Fruit fly (Drosophila melanogaster) whole organism, embryonic: Measurements from ENCODE around the gene CG13306.
A peak's percentile ranks its signal among the peaks of the same experiment; 100 is the strongest.

Source experiments
- Abd-B ChIP-seq: fragments of 200-800 bp; sonication (Bioruptor generic); optimal IDR thresholded peaks from 2 replicates; lab custom pipeline; 2018; ENCODE audit warnings: missing biosample characterization, mild to moderate bottlenecking, missing genetic modification characterization, moderate library complexity
- Atf-2 ChIP-seq: fragments of 200-800 bp; sonication (Bioruptor generic); optimal IDR thresholded peaks from 2 replicates; lab custom pipeline; 2016; ENCODE audit warnings: missing biosample characterization, missing genetic modification characterization
- CG10209 ChIP-seq: fragments of 200-800 bp; sonication (Bioruptor generic); optimal IDR thresholded peaks from 3 replicates; lab custom pipeline; 2017; ENCODE audit warnings: missing biosample characterization, mild to moderate bottlenecking, missing genetic modification characterization, missing genetic modification reagents
- CG11695 ChIP-seq: fragments of 200-800 bp; sonication (Bioruptor generic); IDR thresholded peaks from 3 replicates; pipeline ENCODE4 v1.3.6; 2022; ENCODE audit warnings: missing biosample characterization, missing genetic modification characterization
- CG12155 ChIP-seq: fragments of 200-800 bp; sonication (Bioruptor generic); optimal IDR thresholded peaks from 3 replicates; lab custom pipeline; 2016; ENCODE audit warnings: missing biosample characterization, missing genetic modification characterization
- CG12219 ChIP-seq: fragments of 200-800 bp; sonication (Bioruptor generic); optimal IDR thresholded peaks from 3 replicates; lab custom pipeline; 2018; ENCODE audit warnings: missing biosample characterization, mild to moderate bottlenecking, missing genetic modification characterization
- CG14710 ChIP-seq: fragments of 200-800 bp; sonication (Bioruptor generic); optimal IDR thresholded peaks from 3 replicates; lab custom pipeline; 2019; ENCODE audit warnings: missing biosample characterization, mild to moderate bottlenecking, missing genetic modification characterization, moderate library complexity
- CG15073 ChIP-seq: fragments of 200-800 bp; sonication (Bioruptor generic); optimal IDR thresholded peaks from 2 replicates; lab custom pipeline; 2016; ENCODE audit warnings: missing biosample characterization, missing genetic modification characterization
- CG15269 ChIP-seq: fragments of 200-800 bp; sonication (Bioruptor generic); optimal IDR thresholded peaks from 2 replicates; lab custom pipeline; 2018; ENCODE audit warnings: missing biosample characterization, mild to moderate bottlenecking, missing genetic modification characterization, moderate library complexity
- CG17612 ChIP-seq: fragments of 200-800 bp; sonication (Bioruptor generic); IDR thresholded peaks from 2 replicates; pipeline ENCODE4 v1.3.6; 2022; ENCODE audit warnings: missing biosample characterization, missing genetic modification characterization
- CG2116 ChIP-seq: fragments of 200-800 bp; sonication (Bioruptor generic); optimal IDR thresholded peaks from 3 replicates; lab custom pipeline; 2018; ENCODE audit warnings: missing biosample characterization, mild to moderate bottlenecking, missing genetic modification characterization
- CG3163 ChIP-seq: fragments of 200-800 bp; sonication (Bioruptor generic); optimal IDR thresholded peaks from 3 replicates; lab custom pipeline; 2016; ENCODE audit warnings: missing biosample characterization, missing genetic modification characterization
- CG32772 ChIP-seq: fragments of 200-800 bp; sonication (Bioruptor generic); IDR thresholded peaks from 2 replicates; pipeline ENCODE4 v1.3.6; 2022; ENCODE audit warnings: missing biosample characterization, missing genetic modification characterization
- CG3995 ChIP-seq: fragments of 200-800 bp; sonication (Bioruptor generic); optimal IDR thresholded peaks from 3 replicates; lab custom pipeline; 2016; ENCODE audit warnings: missing biosample characterization, missing genetic modification characterization
- CG4820 ChIP-seq: fragments of 200-800 bp; sonication (Bioruptor generic); optimal IDR thresholded peaks from 3 replicates; lab custom pipeline; 2016; ENCODE audit warnings: missing biosample characterization, missing genetic modification characterization
- CG5180 ChIP-seq: fragments of 200-800 bp; sonication (Bioruptor generic); optimal IDR thresholded peaks from 3 replicates; lab custom pipeline; 2017; ENCODE audit warnings: missing biosample characterization, missing genetic modification characterization, mild to moderate bottlenecking, moderate library complexity, missing genetic modification reagents
- CG5953 ChIP-seq: fragments of 200-800 bp; sonication (Bioruptor generic); IDR thresholded peaks from 2 replicates; pipeline ENCODE4 v1.3.6; 2022; ENCODE audit warnings: missing biosample characterization, missing genetic modification characterization
- CG6791 ChIP-seq: fragments of 200-800 bp; sonication (Bioruptor generic); IDR thresholded peaks from 3 replicates; pipeline ENCODE4 v1.3.6; 2022; ENCODE audit warnings: missing biosample characterization, missing genetic modification characterization; ENCODE audit not compliant: partially characterized antibody
- CHES-1-like ChIP-seq: fragments of 200-800 bp; sonication (Bioruptor generic); optimal IDR thresholded peaks from 2 replicates; lab custom pipeline; 2016; ENCODE audit warnings: missing biosample characterization, missing genetic modification characterization
- CoRest ChIP-seq: fragments of 200-800 bp; sonication (Bioruptor generic); optimal IDR thresholded peaks from 3 replicates; lab custom pipeline; 2018; ENCODE audit warnings: missing biosample characterization, mild to moderate bottlenecking, missing genetic modification characterization, moderate library complexity
- CrebB ChIP-seq: fragments of 200-800 bp; sonication (Bioruptor generic); optimal IDR thresholded peaks from 3 replicates; lab custom pipeline; 2018; ENCODE audit warnings: missing biosample characterization, mild to moderate bottlenecking, missing genetic modification characterization
- Dfd ChIP-seq, 2 experiments: fragments of >200 bp; optimal IDR thresholded peaks; 2 replicates each; lab custom pipeline; 2017; ENCODE audit warnings: missing biosample characterization in 2 of 2, missing genetic modification characterization in 2 of 2
- Dp ChIP-seq: fragments of 200-800 bp; sonication (Bioruptor generic); optimal IDR thresholded peaks from 2 replicates; lab custom pipeline; 2018; ENCODE audit warnings: missing biosample characterization, mild to moderate bottlenecking, missing genetic modification characterization, moderate library complexity
- Ets97D ChIP-seq: fragments of 200-800 bp; sonication (Bioruptor generic); optimal IDR thresholded peaks from 3 replicates; lab custom pipeline; 2016; ENCODE audit warnings: missing biosample characterization, missing genetic modification characterization
- Gug ChIP-seq: fragments of 200-800 bp; sonication (Bioruptor generic); IDR thresholded peaks from 4 replicates; pipeline ENCODE4 v1.3.6; 2022; ENCODE audit warnings: missing biosample characterization, missing genetic modification characterization
- HHEX ChIP-seq: fragments of 200-800 bp; sonication (Bioruptor generic); optimal IDR thresholded peaks from 3 replicates; lab custom pipeline; 2017; ENCODE audit warnings: missing biosample characterization, mild to moderate bottlenecking, missing genetic modification characterization, missing genetic modification reagents
- Hand ChIP-seq: fragments of 200-800 bp; sonication (Bioruptor generic); optimal IDR thresholded peaks from 2 replicates; lab custom pipeline; 2017; ENCODE audit warnings: mild to moderate bottlenecking, missing biosample characterization, missing genetic modification reagents, missing genetic modification characterization
- HmgZ ChIP-seq: fragments of 200-800 bp; sonication (Bioruptor generic); optimal IDR thresholded peaks from 2 replicates; lab custom pipeline; 2018; ENCODE audit warnings: missing biosample characterization, mild to moderate bottlenecking, missing genetic modification characterization
- Hmr ChIP-seq: fragments of 200-800 bp; sonication (Bioruptor generic); optimal IDR thresholded peaks from 3 replicates; lab custom pipeline; 2017; ENCODE audit warnings: mild to moderate bottlenecking, missing biosample characterization, missing genetic modification reagents, missing genetic modification characterization
- Lim3 ChIP-seq: fragments of 200-800 bp; sonication (Bioruptor generic); IDR thresholded peaks from 2 replicates; pipeline ENCODE4 v1.3.6; 2022; ENCODE audit warnings: missing biosample characterization, missing genetic modification characterization
- Lpt ChIP-seq: fragments of >200 bp; optimal IDR thresholded peaks from 2 replicates; lab custom pipeline; 2018; ENCODE audit warnings: missing biosample characterization, missing genetic modification characterization
- MESR4 ChIP-seq: fragments of 200-800 bp; sonication (Bioruptor generic); optimal IDR thresholded peaks from 2 replicates; lab custom pipeline; 2018; ENCODE audit warnings: missing biosample characterization, mild to moderate bottlenecking, missing genetic modification characterization, moderate library complexity
- Nf-YB ChIP-seq: fragments of 200-800 bp; sonication (Bioruptor generic); optimal IDR thresholded peaks from 3 replicates; lab custom pipeline; 2019; ENCODE audit warnings: missing biosample characterization, mild to moderate bottlenecking, missing genetic modification characterization, moderate library complexity
- Oli ChIP-seq: fragments of 200-800 bp; sonication (Bioruptor generic); optimal IDR thresholded peaks from 2 replicates; lab custom pipeline; 2018; ENCODE audit warnings: missing biosample characterization, mild to moderate bottlenecking, missing genetic modification characterization, moderate library complexity
- Opbp ChIP-seq: fragments of 200-800 bp; sonication (Bioruptor generic); IDR thresholded peaks from 3 replicates; pipeline ENCODE4 v1.3.6; 2022; ENCODE audit warnings: missing biosample characterization, missing genetic modification characterization; ENCODE audit not compliant: partially characterized antibody
- Tbp ChIP-seq: fragments of >200 bp; optimal IDR thresholded peaks from 2 replicates; lab custom pipeline; 2018; ENCODE audit warnings: missing biosample characterization, missing genetic modification characterization
- ase ChIP-seq: fragments of 200-800 bp; sonication (Bioruptor generic); IDR thresholded peaks from 3 replicates; pipeline ENCODE4 v1.3.6; 2022; ENCODE audit warnings: missing biosample characterization, missing genetic modification characterization
- corto ChIP-seq: fragments of 200-800 bp; sonication (Bioruptor generic); optimal IDR thresholded peaks from 2 replicates; lab custom pipeline; 2016; ENCODE audit warnings: missing biosample characterization, mild to moderate bottlenecking, missing genetic modification characterization, moderate library complexity
- exex ChIP-seq: fragments of 200-800 bp; sonication (Bioruptor generic); optimal IDR thresholded peaks from 4 replicates; lab custom pipeline; 2018; ENCODE audit warnings: missing biosample characterization, mild to moderate bottlenecking, missing genetic modification characterization, moderate library complexity
- gcm ChIP-seq: fragments of 200-800 bp; sonication (Bioruptor generic); optimal IDR thresholded peaks from 2 replicates; lab custom pipeline; 2019; ENCODE audit warnings: missing biosample characterization, mild to moderate bottlenecking, missing genetic modification characterization, moderate library complexity
- gem ChIP-seq: fragments of 200-800 bp; sonication (Bioruptor generic); optimal IDR thresholded peaks from 2 replicates; lab custom pipeline; 2019; ENCODE audit warnings: missing biosample characterization, mild to moderate bottlenecking, missing genetic modification characterization, moderate library complexity
- inv ChIP-seq: fragments of 200-800 bp; sonication (Bioruptor generic); IDR thresholded peaks from 2 replicates; pipeline ENCODE4 v1.3.6; 2022; ENCODE audit warnings: missing biosample characterization, missing genetic modification characterization; ENCODE audit not compliant: partially characterized antibody
- lov ChIP-seq, 2 experiments: fragments of 200-800 bp in 1 of 2; fragments of >200 bp in 1 of 2; sonication (Bioruptor generic) in 1 of 2; IDR thresholded peaks in 1 of 2; optimal IDR thresholded peaks in 1 of 2; 2 replicates in 1 of 2; 3 replicates in 1 of 2; pipeline versions ENCODE4 v1.3.6 to Lab custom; 2017 to 2022; ENCODE audit warnings: missing biosample characterization in 1 of 2, missing genetic modification characterization in 1 of 2
- mirr ChIP-seq: fragments of 200-800 bp; sonication (Bioruptor generic); optimal IDR thresholded peaks from 3 replicates; lab custom pipeline; 2018; ENCODE audit warnings: missing biosample characterization, mild to moderate bottlenecking, missing genetic modification characterization
- mld ChIP-seq: fragments of 200-800 bp; sonication (Bioruptor generic); IDR thresholded peaks from 3 replicates; pipeline ENCODE4 v1.3.6; 2022; ENCODE audit warnings: missing biosample characterization, missing genetic modification characterization; ENCODE audit not compliant: partially characterized antibody
- pzg ChIP-seq: fragments of 200-800 bp; sonication (Bioruptor generic); optimal IDR thresholded peaks from 3 replicates; lab custom pipeline; 2018; ENCODE audit warnings: missing biosample characterization, mild to moderate bottlenecking, missing genetic modification characterization, moderate library complexity
- repo ChIP-seq: fragments of 200-800 bp; sonication (Bioruptor generic); optimal IDR thresholded peaks from 2 replicates; lab custom pipeline; 2016; ENCODE audit warnings: missing biosample characterization, missing genetic modification characterization
- schlank ChIP-seq: fragments of 200-800 bp; sonication (Bioruptor generic); optimal IDR thresholded peaks from 2 replicates; lab custom pipeline; 2018; ENCODE audit warnings: missing biosample characterization, mild to moderate bottlenecking, missing genetic modification characterization
- slou ChIP-seq: fragments of 200-800 bp; sonication (Bioruptor generic); optimal IDR thresholded peaks from 3 replicates; lab custom pipeline; 2016; ENCODE audit warnings: missing biosample characterization, missing genetic modification characterization
- ssp ChIP-seq: fragments of 200-800 bp; sonication (Bioruptor generic); IDR thresholded peaks from 2 replicates; pipeline ENCODE4 v1.3.6; 2022; ENCODE audit warnings: missing biosample characterization, missing genetic modification characterization

The CG13306 gene

DNA sequence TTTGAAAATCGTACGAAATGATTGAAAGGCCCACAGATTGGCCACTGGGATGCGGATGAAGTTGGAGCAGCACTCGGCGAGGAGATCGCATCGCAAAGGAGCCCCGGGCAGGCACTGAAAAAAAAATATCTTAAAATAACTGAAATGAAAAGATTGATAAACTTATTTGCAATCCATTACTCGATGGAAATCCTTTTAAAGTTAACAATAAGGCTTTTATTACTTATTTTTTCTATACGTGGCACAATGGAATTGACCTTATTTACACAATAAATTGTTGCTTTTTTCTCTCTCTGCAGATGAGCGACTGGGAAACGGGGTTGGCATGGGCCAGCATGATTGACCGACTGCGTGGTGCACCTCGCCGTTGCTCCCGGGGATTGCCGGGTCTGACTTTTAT lies 1.7 kb upstream of the CG13306 start (continued):
- TF ChIP-seq CG2116 (GFP tag; lab: Kevin White, UChicago): no peak
- TF ChIP-seq Tbp (GFP tag; lab: Kevin White, UChicago): no peak
- peak; percentile 57 for TF ChIP-seq CG32772 (GFP tag; lab: Robert Waterston, UW)
- TF ChIP-seq gcm (GFP tag; lab: Kevin White, UChicago): peak; percentile 48
- no peak for TF ChIP-seq CG12155 (GFP tag; lab: Kevin White, UChicago)
- TF ChIP-seq exex (tag; lab: Kevin White, UChicago): no peak
- no peak for TF ChIP-seq CG15073
- TF ChIP-seq Abd-B: peak; percentile 30
- no peak for TF ChIP-seq Nf-YB
- TF ChIP-seq ssp (GFP tag; lab: Robert Waterston, UW): peak; percentile 44
- TF ChIP-seq corto (GFP tag; lab: Kevin White, UChicago): no peak
- peak; percentile 50; the same call in 1 of the 3 replicates for TF ChIP-seq CG11695 (GFP tag; lab: Robert Waterston, UW)
- no peak for TF ChIP-seq Hmr (GFP tag; lab: Kevin White, UChicago)
- no peak for TF ChIP-seq Opbp (GFP tag; lab: Robert Waterston, UW)
- no peak for TF ChIP-seq repo (GFP tag; lab: Kevin White, UChicago)
- peak; percentile 54 for TF ChIP-seq CG15269 (tag; lab: Kevin White, UChicago)
- peak; percentile 53 for TF ChIP-seq CoRest (tag; lab: Kevin White, UChicago)
- TF ChIP-seq CG17612 (GFP tag; lab: Robert Waterston, UW): no peak
- no peak for TF ChIP-seq slou (GFP tag; lab: Kevin White, UChicago)
- TF ChIP-seq Oli (tag; lab: Kevin White, UChicago): peak; percentile 69
- no peak for TF ChIP-seq HmgZ (tag; lab: Kevin White, UChicago)
- no peak for TF ChIP-seq schlank (tag; lab: Kevin White, UChicago)
- no peak for TF ChIP-seq Dp (GFP tag; lab: Kevin White, UChicago)
- TF ChIP-seq ase (GFP tag; lab: Robert Waterston, UW): no peak
- TF ChIP-seq Atf-2 (GFP tag; lab: Kevin White, UChicago): no peak
- TF ChIP-seq CG3995 (GFP tag; lab: Kevin White, UChicago): no peak
- no peak for TF ChIP-seq mld (GFP tag; lab: Robert Waterston, UW)
- no peak for TF ChIP-seq Ets97D (GFP tag; lab: Kevin White, UChicago)
- no peak for TF ChIP-seq lov (optimal IDR thresholded peaks at IDR 0.05; lab: Kevin White, UChicago)
- no peak for TF ChIP-seq lov (GFP tag; IDR thresholded peaks at IDR 0.05; lab: Robert Waterston, UW)
- TF ChIP-seq Hand (GFP tag; lab: Kevin White, UChicago): no peak
- no peak for TF ChIP-seq CrebB
- TF ChIP-seq Lpt: no peak
- TF ChIP-seq MESR4 (GFP tag; lab: Kevin White, UChicago): no peak
- TF ChIP-seq CG12219: no peak
- TF ChIP-seq Dfd (GFP tag; optimal IDR thresholded peaks at IDR 0.05; lab: Kevin White, UChicago): no peak
- no peak for TF ChIP-seq CG6791 (GFP tag; lab: Robert Waterston, UW)
- TF ChIP-seq CG3163 (GFP tag; lab: Kevin White, UChicago): no peak
- 0 out of 4 replicates have a peak, but pooled peaks have one; percentile 48 for TF ChIP-seq Gug (GFP tag; lab: Robert Waterston, UW)
- no peak for TF ChIP-seq pzg (GFP tag; lab: Kevin White, UChicago)
- TF ChIP-seq CG5180 (GFP tag; lab: Kevin White, UChicago): peak; percentile 34
- TF ChIP-seq Lim3: no peak
- no peak for TF ChIP-seq mirr (GFP tag; lab: Kevin White, UChicago)
- TF ChIP-seq CG5953 (GFP tag; lab: Robert Waterston, UW): peak; percentile 67
- peak; percentile 50 for TF ChIP-seq CG10209 (GFP tag; lab: Kevin White, UChicago)
- peak; percentile 58 for TF ChIP-seq CG4820 (GFP tag; lab: Kevin White, UChicago)
- no peak for TF ChIP-seq inv (GFP tag; lab: Robert Waterston, UW)
- no peak for TF ChIP-seq CHES-1-like (GFP tag; lab: Kevin White, UChicago)
- peak; percentile 73 for TF ChIP-seq gem (tag; lab: Kevin White, UChicago)
- peak; percentile 44 for TF ChIP-seq HHEX (GFP tag; lab: Kevin White, UChicago)
- TF ChIP-seq CG14710: peak; percentile 21
